Worm (Caenorhabditis elegans): ENCODE results near the gene skpo-2.

The skpo-2 gene

ce11 chrII:3440641-3440926 is 4.3 kb upstream of the skpo-2 start, which contains the start of gene C16C8.17:
Gene C16C8.17, plus strand, starts transcription at chrII:3440827.
- TF ChIP-seq lin-38 (GFP tag; IDR thresholded peaks at IDR 0.05), result no peak
- TF ChIP-seq aha-1 (tag), result no peak
- no peak for TF ChIP-seq tra-1 (GFP tag; IDR thresholded peaks at IDR 0.05)
- no peak for TF ChIP-seq T26A8.4 (GFP tag; IDR thresholded peaks at IDR 0.05)

ce11 chrII:3439842-3440640 is 3.7 kb upstream of the skpo-2 start:
- no peak for TF ChIP-seq fos-1 (tag; optimal IDR thresholded peaks at IDR 0.05)
- TF ChIP-seq fkh-10 (GFP tag; optimal IDR thresholded peaks at IDR 0.05), result no peak
- 0 out of 2 replicates have a peak, but pooled peaks have one; percentile 22 for TF ChIP-seq php-3 (GFP tag; IDR thresholded peaks at IDR 0.05)
- TF ChIP-seq lin-39 (tag; optimal IDR thresholded peaks at IDR 0.05), result no peak
- TF ChIP-seq ceh-28 (tag; optimal IDR thresholded peaks at IDR 0.05), result no peak
- TF ChIP-seq Y75B8A.6 (GFP tag; IDR thresholded peaks at IDR 0.05), result no peak
- TF ChIP-seq dmd-6 (GFP tag; IDR thresholded peaks at IDR 0.05), result peak; percentile 63
- TF ChIP-seq pqm-1 (tag; optimal IDR thresholded peaks at IDR 0.05), result peak; percentile 55
- no peak for TF ChIP-seq attf-4 (tag; optimal IDR thresholded peaks at IDR 0.05)
- no peak for TF ChIP-seq aly-2 (tag; optimal IDR thresholded peaks at IDR 0.05)
- TF ChIP-seq nhr-28 (tag; optimal IDR thresholded peaks at IDR 0.05), result peak; percentile 60

- TF ChIP-seq nhr-10 (tag; optimal IDR thresholded peaks at IDR 0.05), result no peak
- no peak for TF ChIP-seq daf-8 (GFP tag; IDR thresholded peaks at IDR 0.05)
- TF ChIP-seq nhr-76 (tag; optimal IDR thresholded peaks at IDR 0.05), result no peak
- TF ChIP-seq ceh-82 (tag; optimal IDR thresholded peaks at IDR 0.05), result no peak
- peak; percentile 90 for TF ChIP-seq tra-1 (GFP tag; IDR thresholded peaks at IDR 0.05)
- peak in 1 of 2 experiments; percentile 63 for TF ChIP-seq lsy-2 (tag; optimal IDR thresholded peaks at IDR 0.05)
- TF ChIP-seq lir-3 (tag; optimal IDR thresholded peaks at IDR 0.05), result peak; percentile 48
- peak; percentile 68 for TF ChIP-seq nhr-28 (tag; optimal IDR thresholded peaks at IDR 0.05)
- peak; percentile 56 for TF ChIP-seq mep-1 (tag; optimal IDR thresholded peaks at IDR 0.05)
- TF ChIP-seq mdt-29 (GFP tag; IDR thresholded peaks at IDR 0.05), result peak; percentile 86
- peak; percentile 59 for TF ChIP-seq Y5F2A.4 (GFP tag; optimal IDR thresholded peaks at IDR 0.05)
- TF ChIP-seq lin-29 (GFP tag; IDR thresholded peaks at IDR 0.05), result no peak
- TF ChIP-seq set-16 (GFP tag; IDR thresholded peaks at IDR 0.05), result peak; percentile 95
- no peak for TF ChIP-seq ceh-32 (tag; optimal IDR thresholded peaks at IDR 0.05; ENCODE audit: poor library complexity)
- TF ChIP-seq saeg-2 (GFP tag; IDR thresholded peaks at IDR 0.05), result peak; percentile 53; the same call in 1 of the 2 replicates
- TF ChIP-seq mxl-2 (GFP tag; conservative IDR thresholded peaks at IDR 0.05), result no peak
- TF ChIP-seq attf-4 (tag; optimal IDR thresholded peaks at IDR 0.05), result no peak
- TF ChIP-seq fos-1 (tag; optimal IDR thresholded peaks at IDR 0.05), result no peak
- no peak for TF ChIP-seq fkh-10 (GFP tag; optimal IDR thresholded peaks at IDR 0.05)
- peak; percentile 32 for TF ChIP-seq spr-1 (tag; optimal IDR thresholded peaks at IDR 0.05)
- peak; percentile 48 for TF ChIP-seq rbr-2 (tag; optimal IDR thresholded peaks at IDR 0.05)
- TF ChIP-seq dve-1 (tag; optimal IDR thresholded peaks at IDR 0.05; ENCODE audit: insufficient read depth), result peak; percentile 55
- no peak for TF ChIP-seq ztf-11 (tag; optimal IDR thresholded peaks at IDR 0.05)
- peak; percentile 75; the same call in 1 of the 2 replicates for TF ChIP-seq hmg-1.1 (GFP tag; IDR thresholded peaks at IDR 0.05)
- TF ChIP-seq nhr-11 (tag; optimal IDR thresholded peaks at IDR 0.05), result no peak
- no peak for TF ChIP-seq nhr-111 (GFP tag; optimal IDR thresholded peaks at IDR 0.05)
- no peak for TF ChIP-seq skn-1 (tag; optimal IDR thresholded peaks at IDR 0.05)
- TF ChIP-seq T20F7.1 (GFP tag; optimal IDR thresholded peaks at IDR 0.05), result no peak
- no peak for TF ChIP-seq nhr-42 (GFP tag; IDR thresholded peaks at IDR 0.05)
- peak; percentile 84; the same call in 1 of the 2 replicates for TF ChIP-seq Y105C5A.15 (GFP tag; IDR thresholded peaks at IDR 0.05)
- TF ChIP-seq ceh-62 (tag; optimal IDR thresholded peaks at IDR 0.05), result no peak
- TF ChIP-seq snpc-1.2 (GFP tag; IDR thresholded peaks at IDR 0.05), result peak; percentile 80; the same call in 1 of the 2 replicates
- TF ChIP-seq mes-2 (tag; optimal IDR thresholded peaks at IDR 0.05; ENCODE audit: poor library complexity, severe bottlenecking), result peak; percentile 37
- 0 out of 2 replicates have a peak, but pooled peaks have one; percentile 65 for TF ChIP-seq lin-1 (GFP tag; IDR thresholded peaks at IDR 0.05)
- TF ChIP-seq lin-39 (tag; optimal IDR thresholded peaks at IDR 0.05), result no peak
- no peak for TF ChIP-seq ZK546.5 (tag; optimal IDR thresholded peaks at IDR 0.05)
- peak; percentile 58 for TF ChIP-seq lin-13 (GFP tag; optimal IDR thresholded peaks at IDR 0.05)
- peak; percentile 73 for TF ChIP-seq duxl-1 (tag; optimal IDR thresholded peaks at IDR 0.05; ENCODE audit: poor library complexity)
Measured at ce11 chrII:3439244-3439698, 3.0 kb upstream of the skpo-2 start.
